Fruit fly (Drosophila melanogaster): ENCODE data around the gene Cyp6d5.

Cyp6d5 gene

dm6 chr3R:14009643-14010042 lies 19.4 kb upstream of the Cyp6d5 start:
- TF ChIP-seq Sox102F (GFP tag; optimal IDR thresholded peaks at IDR 0.05) (no peak), kah (GFP tag; optimal IDR thresholded peaks at IDR 0.05) (no peak), CG7963 (GFP tag; IDR thresholded peaks at IDR 0.05; ENCODE audit: partially characterized antibody) (no peak), CG9609 (GFP tag; optimal IDR thresholded peaks at IDR 0.05) (no peak), CG3847 (GFP tag; IDR thresholded peaks at IDR 0.05) (no peak), CG32772 (GFP tag; IDR thresholded peaks at IDR 0.05) (no peak), Spps (tag; optimal IDR thresholded peaks at IDR 0.05) (no peak), wdn (GFP tag; IDR thresholded peaks at IDR 0.05) (no peak), GATAe (GFP tag; conservative IDR thresholded peaks at IDR 0.05) (no peak), ap (GFP tag; IDR thresholded peaks at IDR 0.05) (no peak), Med (GFP tag) (peak; percentile 32), sim (GFP tag; IDR thresholded peaks at IDR 0.05) (no peak), CG17359 (tag; optimal IDR thresholded peaks at IDR 0.05) (peak; percentile 2), ssp (GFP tag; IDR thresholded peaks at IDR 0.05) (no peak), Dll (GFP tag; IDR thresholded peaks at IDR 0.05; ENCODE audit: partially characterized antibody) (0 out of 4 replicates have a peak, but pooled peaks have one; percentile 48), BEAF-32 (GFP tag; optimal IDR thresholded peaks at IDR 0.05) (peak; percentile 17), Mrtf (GFP tag; IDR thresholded peaks at IDR 0.05) (no peak), zf30C (GFP tag; optimal IDR thresholded peaks at IDR 0.05) (no peak), sens (GFP tag) (peak; percentile 39), CG7372 (GFP tag; IDR thresholded peaks at IDR 0.05) (no peak), CG12219 (GFP tag; optimal IDR thresholded peaks at IDR 0.05) (peak; percentile 1), CG6689 (GFP tag; IDR thresholded peaks at IDR 0.05) (no peak), Mes4 (GFP tag; optimal IDR thresholded peaks at IDR 0.05) (no peak), prd (optimal IDR thresholded peaks at IDR 0.05) (no peak), prd (GFP tag; IDR thresholded peaks at IDR 0.05) (no peak), CG12942 (GFP tag; optimal IDR thresholded peaks at IDR 0.05) (no peak), CG3281 (GFP tag; optimal IDR thresholded peaks at IDR 0.05) (no peak), CG2875 (GFP tag; optimal IDR thresholded peaks at IDR 0.05) (no peak), CG4404 (GFP tag; IDR thresholded peaks at IDR 0.05) (no peak), CG11504 (tag; optimal IDR thresholded peaks at IDR 0.05) (peak; percentile 16), Trl (optimal IDR thresholded peaks at IDR 0.05) (no peak), Trl (GFP tag; optimal IDR thresholded peaks at IDR 0.05) (no peak), ftz-f1 (GFP tag; optimal IDR thresholded peaks at IDR 0.05) (no peak), CG13624 (GFP tag; optimal IDR thresholded peaks at IDR 0.05) (no peak), Lpt (GFP tag; optimal IDR thresholded peaks at IDR 0.05) (no peak)

- no peak for TF ChIP-seq trem (tag; optimal IDR thresholded peaks at IDR 0.05)
- peak; percentile 61 for TF ChIP-seq grn (GFP tag; optimal IDR thresholded peaks at IDR 0.05)
- TF ChIP-seq sob (GFP tag; IDR thresholded peaks at IDR 0.05), result no peak
- no peak for TF ChIP-seq Bteb2 (GFP tag; optimal IDR thresholded peaks at IDR 0.05)
- no peak for TF ChIP-seq al (GFP tag; IDR thresholded peaks at IDR 0.05)
- no peak for TF ChIP-seq Meics (GFP tag; optimal IDR thresholded peaks at IDR 0.05)
- no peak for TF ChIP-seq CG15073 (GFP tag; optimal IDR thresholded peaks at IDR 0.05)
- TF ChIP-seq Atf3 (GFP tag; optimal IDR thresholded peaks at IDR 0.05), result no peak
- TF ChIP-seq CG2129 (GFP tag; IDR thresholded peaks at IDR 0.05; ENCODE audit: partially characterized antibody), result no peak
- no peak for TF ChIP-seq lab (GFP tag; optimal IDR thresholded peaks at IDR 0.05)
- TF ChIP-seq CG1792 (GFP tag; optimal IDR thresholded peaks at IDR 0.05), result no peak
- no peak for TF ChIP-seq CG7556 (GFP tag; optimal IDR thresholded peaks at IDR 0.05)
- peak; percentile 26; the same call in 1 of the 2 replicates for TF ChIP-seq Awh (GFP tag; IDR thresholded peaks at IDR 0.05)
- no peak for TF ChIP-seq CG10979 (tag; optimal IDR thresholded peaks at IDR 0.05)
- no peak for TF ChIP-seq Elba2 (GFP tag; optimal IDR thresholded peaks at IDR 0.05)
- peak in 1 of 3 experiments; percentile 28 for TF ChIP-seq Stat92E (GFP tag; optimal IDR thresholded peaks at IDR 0.05)
- TF ChIP-seq wor (GFP tag; IDR thresholded peaks at IDR 0.05), result no peak
- no peak for TF ChIP-seq jigr1 (GFP tag; IDR thresholded peaks at IDR 0.05)
- peak; percentile 18 for TF ChIP-seq abd-A (tag; optimal IDR thresholded peaks at IDR 0.05)
- TF ChIP-seq kni (GFP tag; optimal IDR thresholded peaks at IDR 0.05), result peak; percentile 59
Observed at dm6 chr3R:14011175-14011574, 17.9 kb upstream of the Cyp6d5 start.

All from whole organism, embryonic.